Fruit fly (Drosophila melanogaster): Measurements from ENCODE around the gene Arglu1.
A peak's percentile ranks its signal among the peaks of the same experiment; 100 is the strongest.

The Arglu1 gene

dm6 chr2L:9945086-9945485 lies 7.2 kb upstream of the Arglu1 start (continued):
- no peak for TF ChIP-seq Eip75B (GFP tag; optimal IDR thresholded peaks at IDR 0.05)
- peak; percentile 67 for TF ChIP-seq CG6276 (GFP tag; optimal IDR thresholded peaks at IDR 0.05)

dm6 chr2L:9943521-9943920 lies 5.6 kb upstream of the Arglu1 start:
- TF ChIP-seq vri (GFP tag; optimal IDR thresholded peaks at IDR 0.05), result peak; percentile 74
- TF ChIP-seq OdsH (GFP tag; optimal IDR thresholded peaks at IDR 0.05), result no peak
- TF ChIP-seq Eip78C (GFP tag), result peak; percentile 55

dm6 chr2L:9938631-9939256 lies 810 bp upstream of the Arglu1 start, which contains the start of the genes Datp and CG4619:
Gene Datp (minus strand): TSS chr2L:9938790.
Gene CG4619 (plus strand): TSS chr2L:9938863.
- TF ChIP-seq spab (GFP tag; optimal IDR thresholded peaks at IDR 0.05), result no peak
- TF ChIP-seq CG9139 (GFP tag; optimal IDR thresholded peaks at IDR 0.05), result no peak
- TF ChIP-seq net (GFP tag; optimal IDR thresholded peaks at IDR 0.05), result peak; percentile 39
- peak; percentile 35 for TF ChIP-seq CG31627 (GFP tag; optimal IDR thresholded peaks at IDR 0.05)
- TF ChIP-seq CG11902 (GFP tag; optimal IDR thresholded peaks at IDR 0.05), result no peak
- TF ChIP-seq Eip93F (GFP tag; optimal IDR thresholded peaks at IDR 0.05), result no peak
- no peak for TF ChIP-seq CG10669 (GFP tag; optimal IDR thresholded peaks at IDR 0.05)
- TF ChIP-seq CG3032 (tag; optimal IDR thresholded peaks at IDR 0.05), result no peak
- no peak for TF ChIP-seq CG6276 (GFP tag; optimal IDR thresholded peaks at IDR 0.05)
- TF ChIP-seq Ets21C (GFP tag; optimal IDR thresholded peaks at IDR 0.05), result no peak
- no peak for TF ChIP-seq dsx (GFP tag; optimal IDR thresholded peaks at IDR 0.05; ENCODE audit: poor library complexity, severe bottlenecking)
- TF ChIP-seq OdsH (GFP tag; optimal IDR thresholded peaks at IDR 0.05), result no peak
- no peak for TF ChIP-seq CG11294 (GFP tag; IDR thresholded peaks at IDR 0.05)
- no peak for TF ChIP-seq CG4318 (GFP tag; optimal IDR thresholded peaks at IDR 0.05)
- TF ChIP-seq eg (GFP tag; IDR thresholded peaks at IDR 0.05), result peak; percentile 56; the same call in 1 of the 3 replicates
- peak; percentile 42 for TF ChIP-seq lz (GFP tag; optimal IDR thresholded peaks at IDR 0.05)
- TF ChIP-seq CG6792 (GFP tag; optimal IDR thresholded peaks at IDR 0.05), result no peak
- peak; percentile 61 for TF ChIP-seq CG3919 (GFP tag; optimal IDR thresholded peaks at IDR 0.05)
- no peak for TF ChIP-seq salr (GFP tag; optimal IDR thresholded peaks at IDR 0.05)
- peak; percentile 29 for TF ChIP-seq CG11762 (GFP tag; optimal IDR thresholded peaks at IDR 0.05; ENCODE audit: insufficient read depth)
- no peak for TF ChIP-seq ss (GFP tag; optimal IDR thresholded peaks at IDR 0.05)
- TF ChIP-seq Smox (GFP tag; optimal IDR thresholded peaks at IDR 0.05), result no peak
- TF ChIP-seq Gug (GFP tag; IDR thresholded peaks at IDR 0.05), result no peak
- TF ChIP-seq vri (GFP tag; optimal IDR thresholded peaks at IDR 0.05), result peak; percentile 59
- peak; percentile 2 for TF ChIP-seq Sox14 (GFP tag; optimal IDR thresholded peaks at IDR 0.05)
- TF ChIP-seq esn (GFP tag; optimal IDR thresholded peaks at IDR 0.05), result peak; percentile 58
- 0 out of 3 replicates have a peak, but pooled peaks have one; percentile 29 for TF ChIP-seq CG6163 (GFP tag; IDR thresholded peaks at IDR 0.05)
- no peak for TF ChIP-seq pdm3 (GFP tag; optimal IDR thresholded peaks at IDR 0.05)
- no peak for TF ChIP-seq CG34406 (GFP tag; optimal IDR thresholded peaks at IDR 0.05)
- TF ChIP-seq Hr4 (GFP tag; optimal IDR thresholded peaks at IDR 0.05), result no peak
- TF ChIP-seq achi (GFP tag; optimal IDR thresholded peaks at IDR 0.05), result no peak
- TF ChIP-seq CG15336 (GFP tag; IDR thresholded peaks at IDR 0.05), result no peak
- TF ChIP-seq CG10631 (GFP tag; optimal IDR thresholded peaks at IDR 0.05), result no peak
- no peak for TF ChIP-seq Sox102F (GFP tag; optimal IDR thresholded peaks at IDR 0.05)
- no peak for TF ChIP-seq CG6808 (GFP tag; optimal IDR thresholded peaks at IDR 0.05)
- TF ChIP-seq CG8632 (GFP tag; optimal IDR thresholded peaks at IDR 0.05), result no peak
- TF ChIP-seq cyc (GFP tag; optimal IDR thresholded peaks at IDR 0.05), result peak; percentile 42
- TF ChIP-seq CG7368 (GFP tag; optimal IDR thresholded peaks at IDR 0.05), result peak; percentile 18
- TF ChIP-seq Blimp-1 (GFP tag; optimal IDR thresholded peaks at IDR 0.05), result no peak
- TF ChIP-seq topi (GFP tag; optimal IDR thresholded peaks at IDR 0.05), result peak; percentile 40
- TF ChIP-seq CG8319 (GFP tag; optimal IDR thresholded peaks at IDR 0.05), result no peak
- TF ChIP-seq CG8119 (GFP tag; IDR thresholded peaks at IDR 0.05), result no peak
- TF ChIP-seq Hr38 (GFP tag; optimal IDR thresholded peaks at IDR 0.05), result no peak
- no peak for TF ChIP-seq CG6854 (GFP tag; optimal IDR thresholded peaks at IDR 0.05)
- no peak for TF ChIP-seq fkh (GFP tag; optimal IDR thresholded peaks at IDR 0.05)
